Worm (Caenorhabditis elegans): Measurements from ENCODE around the gene Y22D7AL.11.

The Y22D7AL.11 gene

ce11 chrIII:1634270-1634669, at the start of gene Y22D7AL.11:
Gene Y22D7AL.11 (minus strand): TSS chrIII:1634370.
- TF ChIP-seq nhr-77 (tag; optimal IDR thresholded peaks at IDR 0.05) (no peak), nhr-10 (tag; optimal IDR thresholded peaks at IDR 0.05) (no peak), zag-1 (tag; optimal IDR thresholded peaks at IDR 0.05) (no peak), ztf-4 (tag; optimal IDR thresholded peaks at IDR 0.05) (no peak), peb-1 (tag; optimal IDR thresholded peaks at IDR 0.05) (no peak)

ce11 chrIII:1682262-1682661, 48.1 kb upstream of the Y22D7AL.11 start:
- TF ChIP-seq mdl-1 (tag; optimal IDR thresholded peaks at IDR 0.05): peak; percentile 1 to 38
- TF ChIP-seq egl-27 (tag; optimal IDR thresholded peaks at IDR 0.05): no peak
- TF ChIP-seq crh-2 (tag; optimal IDR thresholded peaks at IDR 0.05): no peak
- no peak for TF ChIP-seq ztf-1 (GFP tag; conservative IDR thresholded peaks at IDR 0.05)
- TF ChIP-seq lin-11 (tag; optimal IDR thresholded peaks at IDR 0.05): peak; percentile 19
- TF ChIP-seq nhr-129 (tag; optimal IDR thresholded peaks at IDR 0.05): peak; percentile 70
- TF ChIP-seq ztf-4 (tag; optimal IDR thresholded peaks at IDR 0.05): peak; percentile 22
- no peak for TF ChIP-seq mab-5 (tag; optimal IDR thresholded peaks at IDR 0.05)
- no peak for TF ChIP-seq nhr-6 (tag; optimal IDR thresholded peaks at IDR 0.05)
- TF ChIP-seq fos-1 (tag; optimal IDR thresholded peaks at IDR 0.05): no peak
- TF ChIP-seq unc-39 (tag; optimal IDR thresholded peaks at IDR 0.05): no peak
- TF ChIP-seq lsy-2 (tag; optimal IDR thresholded peaks at IDR 0.05): no peak
- TF ChIP-seq nhr-21 (tag; optimal IDR thresholded peaks at IDR 0.05): no peak
- TF ChIP-seq mbf-1 (tag; optimal IDR thresholded peaks at IDR 0.05): no peak
- peak; percentile 37 for TF ChIP-seq F13H6.1 (tag; optimal IDR thresholded peaks at IDR 0.05)
- TF ChIP-seq C34F6.9 (tag; optimal IDR thresholded peaks at IDR 0.05): peak; percentile 37
- peak; percentile 74 for TF ChIP-seq sma-9 (GFP tag; optimal IDR thresholded peaks at IDR 0.05)
- TF ChIP-seq sma-9 (tag; optimal IDR thresholded peaks at IDR 0.05): no peak

ce11 chrIII:1680996-1681395, 46.8 kb upstream of the Y22D7AL.11 start:
- TF ChIP-seq gmeb-1 (tag; optimal IDR thresholded peaks at IDR 0.05) (peak; percentile 89), nhr-237 (tag; optimal IDR thresholded peaks at IDR 0.05) (no peak), lin-11 (tag; optimal IDR thresholded peaks at IDR 0.05) (no peak), skn-1 (tag; optimal IDR thresholded peaks at IDR 0.05) (no peak), blmp-1 (tag; optimal IDR thresholded peaks at IDR 0.05; ENCODE audit: insufficient read depth) (peak; percentile 40), zag-1 (tag; optimal IDR thresholded peaks at IDR 0.05) (no peak), ztf-4 (tag; optimal IDR thresholded peaks at IDR 0.05) (no peak), nhr-25 (tag; optimal IDR thresholded peaks at IDR 0.05) (peak; percentile 91), Y55F3AM.14 (GFP tag; optimal IDR thresholded peaks at IDR 0.05) (peak; percentile 2), mdl-1 (tag; optimal IDR thresholded peaks at IDR 0.05) (no peak), elt-1 (tag; optimal IDR thresholded peaks at IDR 0.05) (no peak), crh-2 (tag; optimal IDR thresholded peaks at IDR 0.05) (peak; percentile 88), nhr-21 (tag; optimal IDR thresholded peaks at IDR 0.05) (peak; percentile 88), nhr-12 (tag; optimal IDR thresholded peaks at IDR 0.05) (no peak), sma-3 (GFP tag; optimal IDR thresholded peaks at IDR 0.05) (peak; percentile 93), nhr-23 (tag; optimal IDR thresholded peaks at IDR 0.05) (no peak), lin-13 (GFP tag; optimal IDR thresholded peaks at IDR 0.05) (peak; percentile 64), ZK546.5 (tag; optimal IDR thresholded peaks at IDR 0.05) (no peak), egl-27 (tag; optimal IDR thresholded peaks at IDR 0.05) (peak; percentile 85), C34F6.9 (tag; optimal IDR thresholded peaks at IDR 0.05) (peak; percentile 74), elt-3 (tag; optimal IDR thresholded peaks at IDR 0.05) (no peak), sma-9 (GFP tag; optimal IDR thresholded peaks at IDR 0.05) (peak; percentile 93), sma-9 (tag; optimal IDR thresholded peaks at IDR 0.05) (no peak), nhr-10 (tag; optimal IDR thresholded peaks at IDR 0.05) (no peak), alr-1 (tag; optimal IDR thresholded peaks at IDR 0.05) (no peak), nhr-129 (tag; optimal IDR thresholded peaks at IDR 0.05) (peak; percentile 76), nhr-11 (tag; optimal IDR thresholded peaks at IDR 0.05) (no peak), snpc-4 (tag; optimal IDR thresholded peaks at IDR 0.05) (no peak), nhr-6 (tag; optimal IDR thresholded peaks at IDR 0.05) (peak; percentile 82), sem-4 (tag; optimal IDR thresholded peaks at IDR 0.05) (peak; percentile 82), lsy-2 (tag; optimal IDR thresholded peaks at IDR 0.05) (peak; percentile 16 to 74), peb-1 (tag; optimal IDR thresholded peaks at IDR 0.05) (no peak), dmd-4 (tag; optimal IDR thresholded peaks at IDR 0.05) (no peak), unc-62 (GFP tag; optimal IDR thresholded peaks at IDR 0.05) (no peak), unc-39 (tag; optimal IDR thresholded peaks at IDR 0.05) (no peak), aly-2 (tag; optimal IDR thresholded peaks at IDR 0.05) (no peak), ama-1 (optimal IDR thresholded peaks at IDR 0.05) (no peak), fos-1 (tag; optimal IDR thresholded peaks at IDR 0.05) (peak; percentile 96), ztf-1 (GFP tag; conservative IDR thresholded peaks at IDR 0.05) (no peak), nhr-77 (tag; optimal IDR thresholded peaks at IDR 0.05) (no peak), lin-39 (tag; optimal IDR thresholded peaks at IDR 0.05) (no peak), mbf-1 (tag; optimal IDR thresholded peaks at IDR 0.05) (no peak), unc-55 (GFP tag; optimal IDR thresholded peaks at IDR 0.05) (peak; percentile 65), F13H6.1 (tag; optimal IDR thresholded peaks at IDR 0.05) (peak; percentile 84), mab-5 (tag; optimal IDR thresholded peaks at IDR 0.05) (peak; percentile 74), ceh-82 (tag; optimal IDR thresholded peaks at IDR 0.05) (no peak)
